Fruit fly (Drosophila melanogaster): ENCODE measurements around the gene CG6495.
A peak's percentile ranks its signal among the peaks of the same experiment; 100 is the strongest.

The CG6495 gene

dm6 chr2L:10749607-10750467 is 11.1 kb upstream of the CG6495 start (continued):
- TF ChIP-seq sqz (GFP tag; optimal IDR thresholded peaks at IDR 0.05): peak; percentile 66
- peak in 1 of 2 experiments; percentile 77 for TF ChIP-seq Pdp1 (GFP tag; optimal IDR thresholded peaks at IDR 0.05)
- TF ChIP-seq CG10209 (GFP tag; optimal IDR thresholded peaks at IDR 0.05): no peak
- no peak for TF ChIP-seq HLH54F (GFP tag; optimal IDR thresholded peaks at IDR 0.05)
- TF ChIP-seq salm (tag; optimal IDR thresholded peaks at IDR 0.05): no peak

DNA sequence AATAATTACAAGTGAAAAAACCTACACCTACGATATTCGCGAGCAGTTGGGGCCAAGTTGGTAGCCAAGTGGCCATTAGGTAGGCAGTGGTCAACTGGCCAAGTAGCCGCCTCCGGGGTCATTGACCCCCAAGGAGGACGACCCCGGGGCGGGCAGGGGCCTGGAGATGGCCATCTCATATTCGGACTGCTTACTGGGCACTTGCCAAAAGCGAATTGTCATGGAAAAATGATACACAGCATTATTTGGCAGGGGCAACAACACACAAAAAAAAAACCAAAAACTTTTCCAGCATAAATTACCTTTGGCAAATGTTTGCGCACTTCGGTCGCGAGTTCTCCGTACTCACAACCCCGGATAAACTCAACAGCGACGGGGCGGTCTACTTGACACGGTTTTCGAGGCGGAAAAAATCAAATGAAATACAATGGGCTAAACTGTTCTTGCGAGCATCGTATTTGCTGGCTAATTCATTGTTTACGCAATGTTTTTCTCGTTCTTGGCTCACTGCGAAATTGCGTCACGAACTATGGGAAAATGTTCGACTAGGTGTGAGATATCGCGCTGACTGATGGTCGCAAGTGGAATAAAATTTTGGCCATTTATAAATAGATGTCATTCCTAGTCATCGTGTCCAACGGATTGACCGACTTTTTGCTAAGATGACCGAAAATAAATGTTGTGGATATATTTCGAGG is 9.9 kb upstream of the CG6495 start:
- no peak for TF ChIP-seq gcm (GFP tag; optimal IDR thresholded peaks at IDR 0.05)
- no peak for TF ChIP-seq CG16815 (GFP tag; optimal IDR thresholded peaks at IDR 0.05)
- no peak for TF ChIP-seq CG6272 (GFP tag; IDR thresholded peaks at IDR 0.05)
- no peak for TF ChIP-seq CG13624 (GFP tag; optimal IDR thresholded peaks at IDR 0.05)
- no peak for TF ChIP-seq cg (GFP tag; optimal IDR thresholded peaks at IDR 0.05)
- TF ChIP-seq chinmo (GFP tag; IDR thresholded peaks at IDR 0.05; ENCODE audit: partially characterized antibody): 0 out of 4 replicates have a peak, but pooled peaks have one; percentile 33
- TF ChIP-seq CG16813 (GFP tag; IDR thresholded peaks at IDR 0.05; ENCODE audit: partially characterized antibody): no peak
- TF ChIP-seq CG15601 (tag; optimal IDR thresholded peaks at IDR 0.05): no peak
- peak; percentile 2 for TF ChIP-seq CG10543 (GFP tag; optimal IDR thresholded peaks at IDR 0.05)
- TF ChIP-seq PHDP (tag; optimal IDR thresholded peaks at IDR 0.05): no peak
- no peak for TF ChIP-seq CG1024 (GFP tag; IDR thresholded peaks at IDR 0.05)
- TF ChIP-seq CG8089 (GFP tag; optimal IDR thresholded peaks at IDR 0.05): no peak
- TF ChIP-seq CG17612 (GFP tag; IDR thresholded peaks at IDR 0.05): no peak
- no peak for TF ChIP-seq prd (optimal IDR thresholded peaks at IDR 0.05)
- TF ChIP-seq prd (GFP tag; IDR thresholded peaks at IDR 0.05): no peak
- TF ChIP-seq twi (tag; optimal IDR thresholded peaks at IDR 0.05): no peak
- TF ChIP-seq CG12104 (GFP tag; optimal IDR thresholded peaks at IDR 0.05): no peak
- no peak for TF ChIP-seq CG11723 (GFP tag; optimal IDR thresholded peaks at IDR 0.05)
- TF ChIP-seq tna (GFP tag; IDR thresholded peaks at IDR 0.05; ENCODE audit: partially characterized antibody): no peak
- TF ChIP-seq oc (tag; optimal IDR thresholded peaks at IDR 0.05): no peak
- TF ChIP-seq z (GFP tag; IDR thresholded peaks at IDR 0.05): no peak
- no peak for TF ChIP-seq MBD-R2 (GFP tag; IDR thresholded peaks at IDR 0.05)
- no peak for TF ChIP-seq MTF-1 (GFP tag; optimal IDR thresholded peaks at IDR 0.05; ENCODE audit: borderline replicate concordance)
- TF ChIP-seq Ets65A (GFP tag): no peak
- no peak for TF ChIP-seq BtbVII (GFP tag; optimal IDR thresholded peaks at IDR 0.05)
- TF ChIP-seq Hey (tag; optimal IDR thresholded peaks at IDR 0.05): no peak
- TF ChIP-seq Hsf (GFP tag; optimal IDR thresholded peaks at IDR 0.05): no peak
- TF ChIP-seq CG34376 (GFP tag; optimal IDR thresholded peaks at IDR 0.05): no peak
- TF ChIP-seq disco-r (GFP tag; optimal IDR thresholded peaks at IDR 0.05): no peak
- no peak for TF ChIP-seq dati (GFP tag; IDR thresholded peaks at IDR 0.05)
- TF ChIP-seq Chrac-16 (GFP tag; optimal IDR thresholded peaks at IDR 0.05): no peak
- TF ChIP-seq Adf1 (GFP tag; IDR thresholded peaks at IDR 0.05): no peak
- TF ChIP-seq Pdp1 (GFP tag; optimal IDR thresholded peaks at IDR 0.05): peak in 1 of 2 experiments; percentile 92
- TF ChIP-seq CG12769 (tag; optimal IDR thresholded peaks at IDR 0.05): peak; percentile 45
- TF ChIP-seq abd-A (tag; optimal IDR thresholded peaks at IDR 0.05): no peak
- TF ChIP-seq CG11093 (GFP tag; IDR thresholded peaks at IDR 0.05): no peak
- TF ChIP-seq Hand (GFP tag; optimal IDR thresholded peaks at IDR 0.05): no peak
- no peak for TF ChIP-seq slbo (GFP tag; IDR thresholded peaks at IDR 0.05)
- TF ChIP-seq emc (GFP tag; optimal IDR thresholded peaks at IDR 0.05): no peak
- no peak for TF ChIP-seq CG3281 (GFP tag; optimal IDR thresholded peaks at IDR 0.05)
- no peak for TF ChIP-seq fd96Cb (tag; optimal IDR thresholded peaks at IDR 0.05)
- TF ChIP-seq ssp (GFP tag; IDR thresholded peaks at IDR 0.05): no peak
